Worm (Caenorhabditis elegans) whole organism, mixed stage, embryonic: ENCODE results near the gene C25D7.15.

Experiments used
- M03D4.4 ChIP-seq: sonication (generic microtip); optimal IDR thresholded peaks from 2 replicates; lab custom pipeline; 2017; ENCODE audit warnings: mild to moderate bottlenecking, missing genetic modification characterization, missing compliant biosample characterization
- ces-1 ChIP-seq: fragments of 150-350 bp; optimal IDR thresholded peaks from 2 replicates; lab custom pipeline; 2014; ENCODE audit warnings: missing biosample characterization, missing genetic modification reagents, missing genetic modification characterization
- elt-1 ChIP-seq: sonication (generic microtip); optimal IDR thresholded peaks from 2 replicates; lab custom pipeline; 2017; ENCODE audit warnings: missing genetic modification characterization, mild to moderate bottlenecking, missing compliant biosample characterization, antibody characterized with exemption, moderate library complexity, borderline replicate concordance; ENCODE audit not compliant: insufficient read depth
- elt-3 ChIP-seq: fragments of 150-350 bp; optimal IDR thresholded peaks from 2 replicates; lab custom pipeline; 2014; ENCODE audit warnings: missing biosample characterization, missing genetic modification characterization
- lsy-2 ChIP-seq: fragments of 150-350 bp; optimal IDR thresholded peaks from 2 replicates; lab custom pipeline; 2014; ENCODE audit warnings: missing biosample characterization, missing genetic modification characterization
- nhr-12 ChIP-seq: fragments of 150-350 bp; optimal IDR thresholded peaks from 2 replicates; lab custom pipeline; 2014; ENCODE audit warnings: missing biosample characterization, missing genetic modification characterization
- nhr-76 ChIP-seq: sonication (generic microtip); optimal IDR thresholded peaks from 2 replicates; lab custom pipeline; 2017; ENCODE audit warnings: missing biosample characterization, missing genetic modification characterization
- unc-62 ChIP-seq: fragments of 150-350 bp; optimal IDR thresholded peaks from 2 replicates; lab custom pipeline; 2014; ENCODE audit warnings: missing biosample characterization, missing genetic modification reagents, missing genetic modification characterization
- ztf-11 ChIP-seq: fragments of 150-350 bp; optimal IDR thresholded peaks from 2 replicates; lab custom pipeline; 2014; ENCODE audit warnings: missing biosample characterization, missing genetic modification characterization

ce11 chrV:15109260-15109659 lies 49.7 kb downstream of the C25D7.15 start, which contains the start of gene Y75B12A.2:
- no peak for TF ChIP-seq lsy-2
- no peak for TF ChIP-seq ces-1
- no peak for TF ChIP-seq nhr-76 (tag; lab: Kevin White, UChicago)
- TF ChIP-seq unc-62 = no peak
- no peak for TF ChIP-seq ztf-11 (tag; lab: Kevin White, UChicago)
- TF ChIP-seq elt-3 = no peak
- no peak for TF ChIP-seq M03D4.4 (tag; lab: Kevin White, UChicago)
- no peak for TF ChIP-seq elt-1 (tag; lab: Kevin White, UChicago)
- TF ChIP-seq nhr-12 (tag; lab: Kevin White, UChicago) = no peak
